Fruit fly (Drosophila melanogaster) whole organism, embryonic: Measurements from ENCODE around the gene CG34453.
A peak's percentile ranks its signal among the peaks of the same experiment; 100 is the strongest.

Experiments
- Atf6 ChIP-seq: fragments of 200-800 bp; sonication (Bioruptor generic); IDR thresholded peaks from 2 replicates; pipeline ENCODE4 v1.3.6; 2022; ENCODE audit warnings: missing biosample characterization, missing genetic modification characterization
- Bdp1 ChIP-seq: fragments of 200-800 bp; sonication (Bioruptor generic); optimal IDR thresholded peaks from 3 replicates; lab custom pipeline; 2016; ENCODE audit warnings: missing biosample characterization, missing genetic modification characterization
- CG10274 ChIP-seq: fragments of 200-800 bp; sonication (Bioruptor generic); optimal IDR thresholded peaks from 3 replicates; lab custom pipeline; 2017; ENCODE audit warnings: missing biosample characterization, mild to moderate bottlenecking, missing genetic modification characterization
- CG10543 ChIP-seq: fragments of 200-800 bp; sonication (Bioruptor generic); optimal IDR thresholded peaks from 3 replicates; lab custom pipeline; 2017; ENCODE audit warnings: missing biosample characterization, mild to moderate bottlenecking, missing genetic modification characterization, moderate library complexity
- CG10565 ChIP-seq: fragments of 200-800 bp; sonication (Bioruptor generic); optimal IDR thresholded peaks from 3 replicates; lab custom pipeline; 2016; ENCODE audit warnings: missing biosample characterization, mild to moderate bottlenecking, missing genetic modification characterization
- CG13296 ChIP-seq: fragments of 200-800 bp; sonication (Bioruptor generic); optimal IDR thresholded peaks from 3 replicates; lab custom pipeline; 2018; ENCODE audit warnings: missing biosample characterization, mild to moderate bottlenecking, missing genetic modification characterization
- CG16863 ChIP-seq: fragments of 200-800 bp; sonication (Bioruptor generic); optimal IDR thresholded peaks from 3 replicates; lab custom pipeline; 2016; ENCODE audit warnings: missing biosample characterization, missing genetic modification characterization
- CG17328 ChIP-seq: fragments of 200-800 bp; sonication (Bioruptor generic); IDR thresholded peaks from 2 replicates; pipeline ENCODE4 v1.3.6; 2022; ENCODE audit warnings: missing biosample characterization, missing genetic modification characterization
- CG1792 ChIP-seq: fragments of 200-800 bp; sonication (Bioruptor generic); optimal IDR thresholded peaks from 2 replicates; lab custom pipeline; 2016; ENCODE audit warnings: missing biosample characterization, missing genetic modification characterization
- CG2202 ChIP-seq: fragments of 200-800 bp; sonication (Bioruptor generic); optimal IDR thresholded peaks from 2 replicates; lab custom pipeline; 2018; ENCODE audit warnings: missing biosample characterization, mild to moderate bottlenecking, missing genetic modification characterization
- CG30431 ChIP-seq: fragments of 200-800 bp; sonication (Bioruptor generic); optimal IDR thresholded peaks from 2 replicates; lab custom pipeline; 2017; ENCODE audit warnings: missing biosample characterization, missing genetic modification characterization
- CG3065 ChIP-seq: fragments of 200-800 bp; sonication (Bioruptor generic); optimal IDR thresholded peaks from 2 replicates; lab custom pipeline; 2016; ENCODE audit warnings: missing biosample characterization, missing genetic modification characterization
- CG34224 ChIP-seq: fragments of 200-800 bp; sonication (Bioruptor generic); IDR thresholded peaks from 3 replicates; pipeline ENCODE4 v1.3.6; 2022; ENCODE audit warnings: missing biosample characterization, missing genetic modification characterization; ENCODE audit not compliant: partially characterized antibody
- CG4360 ChIP-seq: fragments of 200-800 bp; sonication (Bioruptor generic); IDR thresholded peaks from 2 replicates; pipeline ENCODE4 v1.3.6; 2022; ENCODE audit warnings: missing biosample characterization, missing genetic modification characterization
- CG5953 ChIP-seq: fragments of 200-800 bp; sonication (Bioruptor generic); IDR thresholded peaks from 2 replicates; pipeline ENCODE4 v1.3.6; 2022; ENCODE audit warnings: missing biosample characterization, missing genetic modification characterization
- CG6254 ChIP-seq: fragments of 200-800 bp; sonication (Bioruptor generic); optimal IDR thresholded peaks from 3 replicates; lab custom pipeline; 2017; ENCODE audit warnings: mild to moderate bottlenecking, missing biosample characterization, missing genetic modification reagents, missing genetic modification characterization
- CG7271 ChIP-seq: fragments of 200-800 bp; sonication (Bioruptor generic); optimal IDR thresholded peaks from 2 replicates; lab custom pipeline; 2018; ENCODE audit warnings: missing biosample characterization, mild to moderate bottlenecking, missing genetic modification characterization, moderate library complexity
- CG7928 ChIP-seq: fragments of 200-800 bp; sonication (Bioruptor generic); optimal IDR thresholded peaks from 2 replicates; lab custom pipeline; 2017; ENCODE audit warnings: missing biosample characterization, mild to moderate bottlenecking, missing genetic modification characterization
- Dbx ChIP-seq: fragments of 200-800 bp; sonication (Bioruptor generic); IDR thresholded peaks from 3 replicates; pipeline ENCODE4 v1.3.6; 2022; ENCODE audit warnings: missing biosample characterization, missing genetic modification characterization
- Dip2 ChIP-seq: fragments of 200-800 bp; sonication (Bioruptor generic); IDR thresholded peaks from 2 replicates; pipeline ENCODE4 v1.3.6; 2022; ENCODE audit warnings: missing biosample characterization, missing genetic modification characterization
- Doc2 ChIP-seq: fragments of 200-800 bp; sonication (Bioruptor generic); IDR thresholded peaks from 2 replicates; pipeline ENCODE4 v1.3.6; 2022; ENCODE audit warnings: missing biosample characterization, missing genetic modification characterization
- HHEX ChIP-seq: fragments of 200-800 bp; sonication (Bioruptor generic); optimal IDR thresholded peaks from 3 replicates; lab custom pipeline; 2017; ENCODE audit warnings: missing biosample characterization, mild to moderate bottlenecking, missing genetic modification characterization, missing genetic modification reagents
- HLH54F ChIP-seq: fragments of 200-800 bp; sonication (Bioruptor generic); optimal IDR thresholded peaks from 3 replicates; lab custom pipeline; 2016; ENCODE audit warnings: missing biosample characterization, missing genetic modification characterization
- Hr51 ChIP-seq, 2 experiments: fragments of 200-800 bp; sonication (Bioruptor generic); optimal IDR thresholded peaks; 2 replicates in 1 of 2; 3 replicates in 1 of 2; lab custom pipeline; 2016 to 2018; ENCODE audit warnings: missing biosample characterization in 2 of 2, missing genetic modification characterization in 2 of 2, mild to moderate bottlenecking in 1 of 2, moderate library complexity in 1 of 2
- Max ChIP-seq: fragments of 200-800 bp; sonication (Bioruptor generic); optimal IDR thresholded peaks from 2 replicates; lab custom pipeline; 2016; ENCODE audit warnings: missing biosample characterization, mild to moderate bottlenecking, missing genetic modification characterization
- Neu2 ChIP-seq: fragments of 200-800 bp; sonication (Bioruptor generic); optimal IDR thresholded peaks from 3 replicates; lab custom pipeline; 2016; ENCODE audit warnings: missing biosample characterization, missing genetic modification characterization, borderline replicate concordance
- Vsx1 ChIP-seq: fragments of 200-800 bp; sonication (Bioruptor generic); optimal IDR thresholded peaks from 2 replicates; lab custom pipeline; 2017; ENCODE audit warnings: missing biosample characterization, mild to moderate bottlenecking, missing genetic modification characterization, missing genetic modification reagents
- ato ChIP-seq: fragments of 200-800 bp; sonication (Bioruptor generic); IDR thresholded peaks from 2 replicates; pipeline ENCODE4 v1.3.6; 2022; ENCODE audit warnings: missing biosample characterization, missing genetic modification characterization; ENCODE audit not compliant: partially characterized antibody
- cas ChIP-seq: fragments of 200-800 bp; sonication (Bioruptor generic); IDR thresholded peaks from 2 replicates; pipeline ENCODE4 v1.3.6; 2022; ENCODE audit warnings: missing biosample characterization, missing genetic modification characterization
- cwo ChIP-seq: fragments of 200-800 bp; sonication (Bioruptor generic); optimal IDR thresholded peaks from 3 replicates; lab custom pipeline; 2017; ENCODE audit warnings: missing biosample characterization, missing genetic modification characterization, mild to moderate bottlenecking, moderate library complexity, missing genetic modification reagents
- en ChIP-seq: fragments of 200-800 bp; sonication (Bioruptor generic); optimal IDR thresholded peaks from 2 replicates; lab custom pipeline; 2016; ENCODE audit warnings: missing biosample characterization, missing genetic modification characterization
- ewg ChIP-seq: fragments of 200-800 bp; sonication (Bioruptor generic); optimal IDR thresholded peaks from 3 replicates; lab custom pipeline; 2017; ENCODE audit warnings: mild to moderate bottlenecking, missing biosample characterization, missing genetic modification reagents, missing genetic modification characterization
- gcm ChIP-seq: fragments of 200-800 bp; sonication (Bioruptor generic); optimal IDR thresholded peaks from 2 replicates; lab custom pipeline; 2019; ENCODE audit warnings: missing biosample characterization, mild to moderate bottlenecking, missing genetic modification characterization, moderate library complexity
- gcm2 ChIP-seq: fragments of 200-800 bp; sonication (Bioruptor generic); optimal IDR thresholded peaks from 2 replicates; lab custom pipeline; 2016; ENCODE audit warnings: missing biosample characterization, missing genetic modification characterization
- gro ChIP-seq: fragments of 200-800 bp; sonication (Bioruptor generic); optimal IDR thresholded peaks from 2 replicates; lab custom pipeline; 2016; ENCODE audit warnings: missing biosample characterization, missing genetic modification characterization
- gsb ChIP-seq: fragments of 200-800 bp; sonication (Bioruptor generic); IDR thresholded peaks from 2 replicates; pipeline ENCODE4 v1.3.6; 2022; ENCODE audit warnings: missing biosample characterization, missing genetic modification characterization
- gt ChIP-seq: fragments of 200-800 bp; sonication (Bioruptor generic); IDR thresholded peaks from 2 replicates; pipeline ENCODE4 v1.3.6; 2022; ENCODE audit warnings: missing biosample characterization, missing genetic modification characterization
- insv ChIP-seq, 2 experiments: fragments of 200-800 bp; sonication (Bioruptor generic); optimal IDR thresholded peaks; 3 replicates each; lab custom pipeline; 2016 to 2018; ENCODE audit warnings: missing biosample characterization in 2 of 2, missing genetic modification characterization in 2 of 2
- jing ChIP-seq: fragments of 200-800 bp; sonication (Bioruptor generic); optimal IDR thresholded peaks from 2 replicates; lab custom pipeline; 2018; ENCODE audit warnings: missing biosample characterization, mild to moderate bottlenecking, missing genetic modification characterization
- ken ChIP-seq: fragments of 200-800 bp; sonication (Bioruptor generic); IDR thresholded peaks from 3 replicates; pipeline ENCODE4 v1.3.6; 2022; ENCODE audit warnings: missing biosample characterization, missing genetic modification characterization
- klu ChIP-seq: fragments of 200-800 bp; sonication (Bioruptor generic); IDR thresholded peaks from 2 replicates; pipeline ENCODE4 v1.3.6; 2022; ENCODE audit warnings: missing biosample characterization, missing genetic modification characterization
- nau ChIP-seq: fragments of 200-800 bp; sonication (Bioruptor generic); optimal IDR thresholded peaks from 3 replicates; lab custom pipeline; 2017; ENCODE audit warnings: missing biosample characterization, mild to moderate bottlenecking, missing genetic modification characterization, missing genetic modification reagents
- nom ChIP-seq: fragments of 200-800 bp; sonication (Bioruptor generic); optimal IDR thresholded peaks from 2 replicates; lab custom pipeline; 2017; ENCODE audit warnings: missing biosample characterization, missing genetic modification characterization, mild to moderate bottlenecking, moderate library complexity, missing genetic modification reagents
- pfk ChIP-seq: fragments of 200-800 bp; sonication (Bioruptor generic); optimal IDR thresholded peaks from 2 replicates; lab custom pipeline; 2018; ENCODE audit warnings: missing biosample characterization, mild to moderate bottlenecking, missing genetic modification characterization, moderate library complexity
- stwl ChIP-seq: fragments of 200-800 bp; sonication (Bioruptor generic); optimal IDR thresholded peaks from 3 replicates; lab custom pipeline; 2018; ENCODE audit warnings: missing biosample characterization, mild to moderate bottlenecking, missing genetic modification characterization, moderate library complexity
- wor ChIP-seq: fragments of 200-800 bp; sonication (Bioruptor generic); IDR thresholded peaks from 2 replicates; pipeline ENCODE4 v1.3.6; 2022; ENCODE audit warnings: missing biosample characterization, missing genetic modification characterization
- z ChIP-seq: fragments of 200-800 bp; sonication (Bioruptor generic); IDR thresholded peaks from 3 replicates; pipeline ENCODE4 v1.3.6; 2022; ENCODE audit warnings: missing biosample characterization, missing genetic modification characterization
- zf30C ChIP-seq: fragments of 200-800 bp; sonication (Bioruptor generic); optimal IDR thresholded peaks from 3 replicates; lab custom pipeline; 2018; ENCODE audit warnings: missing biosample characterization, mild to moderate bottlenecking, missing genetic modification characterization
- zfh2 ChIP-seq: fragments of 200-800 bp; sonication (Bioruptor generic); optimal IDR thresholded peaks from 2 replicates; lab custom pipeline; 2016; ENCODE audit warnings: missing biosample characterization, missing genetic modification characterization

The CG34453 gene

DNA sequence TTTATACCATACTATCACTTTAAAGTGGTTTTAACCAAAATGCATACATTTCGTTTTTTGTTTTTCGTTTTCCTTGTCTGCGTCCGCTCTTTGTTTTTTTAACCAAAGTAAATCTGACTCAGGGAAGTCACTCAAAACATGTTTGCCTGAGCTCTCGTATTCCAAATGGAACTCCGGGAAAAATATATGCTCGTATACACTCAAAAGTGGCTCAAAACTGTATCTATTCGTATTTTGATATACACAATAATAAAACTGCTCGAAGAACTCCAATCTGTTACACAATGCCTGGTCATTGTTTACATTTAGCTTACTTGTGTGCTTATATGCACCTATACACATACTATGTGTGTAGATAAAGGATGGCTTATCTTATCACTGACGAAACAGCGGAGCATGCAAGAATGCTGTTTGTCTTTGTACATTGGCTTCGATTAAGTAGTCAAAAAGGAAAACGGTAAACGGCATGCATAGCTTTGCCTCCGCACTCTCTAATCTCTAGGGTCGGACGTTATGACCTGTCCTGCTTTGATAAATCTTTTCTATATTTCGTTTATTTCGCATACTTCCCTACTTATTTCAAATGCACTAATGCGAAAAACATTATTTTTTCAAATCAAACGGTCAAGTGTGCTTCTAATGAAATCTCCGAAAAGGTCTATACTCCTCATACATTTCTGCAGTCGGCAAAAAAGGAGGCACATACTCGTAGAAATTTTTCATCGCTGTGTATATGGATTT, 37.8 kb upstream of the CG34453 start, which contains the start of gene miple2 (continued):
- TF ChIP-seq gcm (no peak), gt (GFP tag; lab: Robert Waterston, UW) (no peak), z (GFP tag; lab: Robert Waterston, UW) (peak; percentile 98), stwl (tag; lab: Kevin White, UChicago) (no peak), CG10565 (no peak), en (GFP tag; lab: Kevin White, UChicago) (no peak), CG16863 (peak; percentile 55), klu (no peak), gsb (GFP tag; lab: Robert Waterston, UW) (no peak), ewg (GFP tag; lab: Kevin White, UChicago) (no peak), ken (GFP tag; lab: Robert Waterston, UW) (0 out of 3 replicates have a peak, but pooled peaks have one; percentile 25), gcm2 (GFP tag; lab: Kevin White, UChicago) (peak; percentile 4), CG34224 (GFP tag; lab: Robert Waterston, UW) (no peak), Max (peak; percentile 42), wor (GFP tag; lab: Robert Waterston, UW) (no peak), HHEX (peak; percentile 56), gro (GFP tag; lab: Kevin White, UChicago) (peak; percentile 53), jing (no peak), CG17328 (GFP tag; lab: Robert Waterston, UW) (0 out of 2 replicates have a peak, but pooled peaks have one; percentile 12), ato (no peak), zfh2 (GFP tag; lab: Kevin White, UChicago) (no peak), Dbx (GFP tag; lab: Robert Waterston, UW) (no peak), CG10274 (peak; percentile 23), Hr51 (GFP tag; optimal IDR thresholded peaks at IDR 0.05; lab: Kevin White, UChicago) (peak; percentile 11 to 62), Atf6 (peak; percentile 10; the same call in 1 of the 2 replicates), HLH54F (peak; percentile 49), Doc2 (GFP tag; lab: Robert Waterston, UW) (no peak), Vsx1 (GFP tag; lab: Kevin White, UChicago) (peak; percentile 70), cas (no peak), CG1792 (GFP tag; lab: Kevin White, UChicago) (peak; percentile 40), cwo (GFP tag; lab: Kevin White, UChicago) (peak; percentile 32), CG6254 (GFP tag; lab: Kevin White, UChicago) (peak; percentile 55), nom (GFP tag; lab: Kevin White, UChicago) (peak; percentile 86), CG13296 (GFP tag; lab: Kevin White, UChicago) (peak; percentile 32), nau (GFP tag; lab: Kevin White, UChicago) (no peak), CG10543 (GFP tag; lab: Kevin White, UChicago) (peak; percentile 70), insv (GFP tag; optimal IDR thresholded peaks at IDR 0.05; lab: Kevin White, UChicago) (peak in 1 of 2 experiments; percentile 3), pfk (GFP tag; lab: Kevin White, UChicago) (peak; percentile 66), CG3065 (GFP tag; lab: Kevin White, UChicago) (no peak), Neu2 (GFP tag; lab: Kevin White, UChicago) (no peak), Bdp1 (GFP tag; lab: Kevin White, UChicago) (no peak), CG4360 (GFP tag; lab: Robert Waterston, UW) (no peak), CG5953 (GFP tag; lab: Robert Waterston, UW) (no peak), CG2202 (tag; lab: Kevin White, UChicago) (peak; percentile 54), Dip2 (GFP tag; lab: Robert Waterston, UW) (no peak), zf30C (peak; percentile 77), CG30431 (GFP tag; lab: Kevin White, UChicago) (peak; percentile 1), CG7928 (GFP tag; lab: Kevin White, UChicago) (no peak), CG7271 (tag; lab: Kevin White, UChicago) (no peak)
